Worm (Caenorhabditis elegans) whole organism, L1 larva: Measurements from ENCODE around the gene R08E3.1.

Source experiments
- C16A3.4 ChIP-seq: fragments of 150-350 bp; optimal IDR thresholded peaks from 2 replicates; lab custom pipeline; 2014; ENCODE audit warnings: missing biosample characterization, missing genetic modification characterization
- C34B4.2 ChIP-seq: sonication (generic microtip); optimal IDR thresholded peaks from 2 replicates; lab custom pipeline; 2017; ENCODE audit warnings: mild to moderate bottlenecking, missing genetic modification characterization, missing compliant biosample characterization
- Y116A8C.19 ChIP-seq: sonication (generic microtip); optimal IDR thresholded peaks from 2 replicates; lab custom pipeline; 2016; ENCODE audit warnings: missing compliant biosample characterization, missing genetic modification characterization, borderline replicate concordance
- aha-1 ChIP-seq: fragments of 150-350 bp; optimal IDR thresholded peaks from 2 replicates; lab custom pipeline; 2014; ENCODE audit warnings: missing biosample characterization, missing genetic modification characterization
- aly-2 ChIP-seq: fragments of 150-350 bp; optimal IDR thresholded peaks from 2 replicates; lab custom pipeline; 2014; ENCODE audit warnings: missing biosample characterization, missing genetic modification characterization
- ama-1 ChIP-seq: fragments of 150-350 bp; optimal IDR thresholded peaks from 2 replicates; lab custom pipeline; 2014
- ceh-63 ChIP-seq: fragments of 200-800 bp; sonication (Bioruptor generic); optimal IDR thresholded peaks from 2 replicates; lab custom pipeline; 2018; ENCODE audit warnings: mild to moderate bottlenecking, missing genetic modification characterization, missing compliant biosample characterization
- ceh-8 ChIP-seq: fragments of 200-800 bp; sonication (Bioruptor generic); optimal IDR thresholded peaks from 2 replicates; lab custom pipeline; 2018; ENCODE audit warnings: mild to moderate bottlenecking, missing genetic modification characterization, moderate library complexity, missing compliant biosample characterization
- ceh-82 ChIP-seq, 3 experiments: fragments of 150-350 bp in 1 of 3; sonication (generic microtip) in 2 of 3; optimal IDR thresholded peaks; 2 replicates each; lab custom pipeline; 2014 to 2017; ENCODE audit warnings: missing biosample characterization in 3 of 3, missing genetic modification characterization in 3 of 3
- ceh-88 ChIP-seq: fragments of 200-800 bp; sonication (Bioruptor generic); IDR thresholded peaks from 2 replicates; pipeline ENCODE4 v1.3.6; 2022; ENCODE audit warnings: missing genetic modification characterization, missing compliant biosample characterization
- ceh-90 ChIP-seq: sonication (generic microtip); optimal IDR thresholded peaks from 2 replicates; lab custom pipeline; 2016; ENCODE audit warnings: missing genetic modification characterization, missing compliant biosample characterization
- ces-1 ChIP-seq: fragments of 150-350 bp; optimal IDR thresholded peaks from 2 replicates; lab custom pipeline; 2014; ENCODE audit warnings: missing biosample characterization, missing genetic modification reagents, missing genetic modification characterization
- dsc-1 ChIP-seq: sonication (generic microtip); optimal IDR thresholded peaks from 2 replicates; lab custom pipeline; 2016; ENCODE audit warnings: mild to moderate bottlenecking, missing genetic modification characterization, missing compliant biosample characterization
- efl-1 ChIP-seq, 4 experiments: fragments of 150-350 bp; optimal IDR thresholded peaks in 3 of 4; peaks in 1 of 4; 1 replicate in 1 of 4; 2 replicates in 3 of 4; lab custom pipeline; 2014; ENCODE audit warnings: missing biosample characterization in 2 of 4, missing genetic modification characterization in 2 of 4, missing genetic modification reagents in 2 of 4
- egl-27 ChIP-seq, 2 experiments: fragments of 150-350 bp in 1 of 2; sonication (generic microtip); optimal IDR thresholded peaks; 3 replicates each; lab custom pipeline; 2017 to 2018; ENCODE audit warnings: missing biosample characterization in 2 of 2, missing genetic modification characterization in 2 of 2, missing genetic modification reagents in 2 of 2
- elt-2 ChIP-seq: sonication (generic microtip); optimal IDR thresholded peaks from 2 replicates; lab custom pipeline; 2016; ENCODE audit warnings: missing genetic modification characterization, mild to moderate bottlenecking, inconsistent platforms, missing compliant biosample characterization, missing genetic modification reagents
- fkh-4 ChIP-seq: sonication (generic microtip); optimal IDR thresholded peaks from 2 replicates; lab custom pipeline; 2016; ENCODE audit warnings: missing compliant biosample characterization, missing genetic modification characterization, borderline replicate concordance
- fkh-8 ChIP-seq: sonication (generic microtip); optimal IDR thresholded peaks from 2 replicates; lab custom pipeline; 2016; ENCODE audit warnings: mild to moderate bottlenecking, missing genetic modification characterization, missing compliant biosample characterization
- fos-1 ChIP-seq: fragments of 150-350 bp; optimal IDR thresholded peaks from 2 replicates; lab custom pipeline; 2014; ENCODE audit warnings: missing biosample characterization, missing genetic modification characterization
- isw-1 ChIP-seq: fragments of 200-800 bp; sonication (Bioruptor generic); IDR thresholded peaks from 2 replicates; pipeline ENCODE4 v1.3.6; 2022; ENCODE audit warnings: missing genetic modification characterization, missing compliant biosample characterization
- jun-1 ChIP-seq: fragments of 150-350 bp; optimal IDR thresholded peaks from 2 replicates; lab custom pipeline; 2014; ENCODE audit warnings: missing biosample characterization, missing genetic modification reagents, missing genetic modification characterization
- lin-14 ChIP-seq: fragments of 200-800 bp; sonication (Bioruptor generic); optimal IDR thresholded peaks from 2 replicates; lab custom pipeline; 2018; ENCODE audit warnings: mild to moderate bottlenecking, missing genetic modification characterization, moderate library complexity, missing compliant biosample characterization
- lin-15B ChIP-seq: fragments of 150-350 bp; sonication (generic microtip); optimal IDR thresholded peaks from 3 replicates; lab custom pipeline; 2014; ENCODE audit warnings: missing biosample characterization, missing genetic modification characterization
- lin-35 ChIP-seq, 2 experiments: fragments of 150-350 bp; optimal IDR thresholded peaks; 2 replicates each; lab custom pipeline; 2014; ENCODE audit warnings: missing biosample characterization in 2 of 2, missing genetic modification characterization in 2 of 2, missing genetic modification reagents in 2 of 2
- lin-39 ChIP-seq: fragments of 150-350 bp; optimal IDR thresholded peaks from 2 replicates; lab custom pipeline; 2014; ENCODE audit warnings: missing biosample characterization, missing genetic modification reagents, missing genetic modification characterization
- lir-3 ChIP-seq: sonication (generic microtip); optimal IDR thresholded peaks from 2 replicates; lab custom pipeline; 2016; ENCODE audit warnings: mild to moderate bottlenecking, missing genetic modification characterization, moderate library complexity, missing compliant biosample characterization; ENCODE audit not compliant: poor library complexity
- lsy-2 ChIP-seq, 2 experiments: fragments of 150-350 bp; optimal IDR thresholded peaks; 2 replicates each; lab custom pipeline; 2014; ENCODE audit warnings: missing biosample characterization in 2 of 2, missing genetic modification characterization in 2 of 2
- mab-9 ChIP-seq: fragments of 200-800 bp; sonication (Bioruptor generic); IDR thresholded peaks from 2 replicates; pipeline ENCODE4 v1.3.6; 2022; ENCODE audit warnings: missing genetic modification reagents, missing genetic modification characterization, missing compliant biosample characterization
- mep-1 ChIP-seq: fragments of 150-350 bp; optimal IDR thresholded peaks from 2 replicates; lab custom pipeline; 2014; ENCODE audit warnings: missing biosample characterization, missing genetic modification characterization
- nhr-11 ChIP-seq: fragments of 150-350 bp; optimal IDR thresholded peaks from 2 replicates; lab custom pipeline; 2014; ENCODE audit warnings: missing biosample characterization, missing genetic modification characterization
- nhr-12 ChIP-seq: sonication (generic microtip); optimal IDR thresholded peaks from 2 replicates; lab custom pipeline; 2017; ENCODE audit warnings: missing biosample characterization, missing genetic modification characterization
- nhr-19 ChIP-seq: fragments of 200-800 bp; sonication (Bioruptor generic); conservative IDR thresholded peaks from 2 replicates; pipeline ENCODE4 v1.3.6; 2022; ENCODE audit warnings: missing genetic modification characterization, missing compliant biosample characterization
- nhr-20 ChIP-seq: sonication (generic microtip); optimal IDR thresholded peaks from 2 replicates; lab custom pipeline; 2016; ENCODE audit warnings: mild to moderate bottlenecking, missing genetic modification characterization, missing compliant biosample characterization
- nhr-28 ChIP-seq: fragments of 150-350 bp; optimal IDR thresholded peaks from 2 replicates; lab custom pipeline; 2014; ENCODE audit warnings: missing biosample characterization, missing genetic modification characterization
- nhr-47 ChIP-seq: sonication (generic microtip); optimal IDR thresholded peaks from 2 replicates; lab custom pipeline; 2016; ENCODE audit warnings: mild to moderate bottlenecking, missing genetic modification characterization, moderate library complexity, missing compliant biosample characterization
- nhr-71 ChIP-seq: sonication (generic microtip); optimal IDR thresholded peaks from 2 replicates; lab custom pipeline; 2016; ENCODE audit warnings: mild to moderate bottlenecking, missing genetic modification characterization, moderate library complexity, missing compliant biosample characterization
- nhr-76 ChIP-seq: sonication (generic microtip); optimal IDR thresholded peaks from 2 replicates; lab custom pipeline; 2017; ENCODE audit warnings: missing biosample characterization, missing genetic modification characterization
- nhr-84 ChIP-seq: sonication (generic microtip); optimal IDR thresholded peaks from 2 replicates; lab custom pipeline; 2017; ENCODE audit warnings: missing biosample characterization, missing genetic modification characterization
- nhr-85 ChIP-seq: sonication (generic microtip); peaks from one replicate; lab custom pipeline; 2016; ENCODE audit warnings: missing genetic modification characterization, inconsistent platforms, missing compliant biosample characterization
- pqm-1 ChIP-seq: sonication (generic microtip); optimal IDR thresholded peaks from 3 replicates; lab custom pipeline; 2017; ENCODE audit warnings: missing biosample characterization, missing genetic modification characterization
- skn-1 ChIP-seq: fragments of 150-350 bp; optimal IDR thresholded peaks from 2 replicates; lab custom pipeline; 2014; ENCODE audit warnings: missing biosample characterization, missing genetic modification characterization
- snu-23 ChIP-seq: sonication (generic microtip); optimal IDR thresholded peaks from 2 replicates; lab custom pipeline; 2016; ENCODE audit warnings: missing genetic modification characterization, missing compliant biosample characterization
- sup-37 ChIP-seq: fragments of 200-800 bp; sonication (Bioruptor generic); optimal IDR thresholded peaks from 2 replicates; lab custom pipeline; 2018; ENCODE audit warnings: mild to moderate bottlenecking, missing genetic modification characterization, missing compliant biosample characterization
- swsn-7 ChIP-seq: sonication (generic microtip); optimal IDR thresholded peaks from 2 replicates; lab custom pipeline; 2016; ENCODE audit warnings: missing genetic modification characterization, missing compliant biosample characterization
- tbx-2 ChIP-seq: sonication (generic microtip); optimal IDR thresholded peaks from 2 replicates; lab custom pipeline; 2016; ENCODE audit warnings: missing genetic modification characterization, missing compliant biosample characterization
- tlp-1 ChIP-seq: fragments of 150-350 bp; optimal IDR thresholded peaks from 2 replicates; lab custom pipeline; 2014; ENCODE audit warnings: missing biosample characterization, missing genetic modification characterization
- unc-86 ChIP-seq: sonication (generic microtip); optimal IDR thresholded peaks from 2 replicates; lab custom pipeline; 2016; ENCODE audit warnings: missing genetic modification characterization, missing compliant biosample characterization
- unc-98 ChIP-seq: fragments of 200-800 bp; sonication (Bioruptor generic); IDR thresholded peaks from 2 replicates; pipeline ENCODE4 v1.3.6; 2022; ENCODE audit warnings: missing genetic modification characterization, missing compliant biosample characterization
- vab-15 ChIP-seq: sonication (generic microtip); optimal IDR thresholded peaks from 2 replicates; lab custom pipeline; 2017; ENCODE audit warnings: missing genotype, mild to moderate bottlenecking, missing genetic modification characterization, missing compliant biosample characterization
- xbp-1 ChIP-seq: sonication (generic microtip); optimal IDR thresholded peaks from 2 replicates; lab custom pipeline; 2016; ENCODE audit warnings: missing genetic modification characterization, missing compliant biosample characterization

The R08E3.1 gene

DNA sequence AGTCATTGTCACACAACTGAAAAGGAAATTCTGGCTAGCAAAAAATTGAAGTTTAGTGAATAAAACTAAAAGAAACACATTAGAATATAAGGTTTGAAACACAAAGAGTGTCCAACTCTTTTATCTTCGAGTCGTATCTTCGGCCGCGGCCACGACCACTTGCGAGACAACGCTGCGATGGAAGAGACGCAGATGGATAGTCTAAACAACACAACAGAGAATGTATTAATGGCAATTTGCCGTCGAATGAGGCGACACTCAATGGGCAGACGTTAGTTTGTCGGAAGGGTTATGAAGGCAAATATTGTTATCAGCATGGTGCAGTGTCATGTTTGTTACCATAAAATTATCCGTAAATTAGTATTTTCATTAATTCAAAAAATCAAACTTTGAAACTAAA, 30.6 kb downstream of the R08E3.1 start, which contains the start of gene F39C12.1 (continued):
- TF ChIP-seq ama-1 (lab: Kevin White, UChicago) (no peak), unc-98 (GFP tag; lab: Robert Waterston, UW) (no peak), nhr-12 (tag; lab: Kevin White, UChicago) (no peak), skn-1 (tag; lab: Kevin White, UChicago) (no peak), lin-39 (tag; lab: Kevin White, UChicago) (no peak), fos-1 (tag; lab: Kevin White, UChicago) (no peak), pqm-1 (tag; lab: Kevin White, UChicago) (no peak), lin-15B (no peak), nhr-76 (tag; lab: Kevin White, UChicago) (no peak), nhr-11 (tag; lab: Kevin White, UChicago) (no peak), xbp-1 (tag; lab: Kevin White, UChicago) (peak; percentile 31), efl-1 (optimal IDR thresholded peaks at IDR 0.05; lab: Kevin White, UChicago) (peak in 1 of 2 experiments; percentile 1), efl-1 (GFP tag; optimal IDR thresholded peaks at IDR 0.05 in 1 of 2; lab: Kevin White, UChicago) (peak in 1 of 2 experiments; percentile 15), sup-37 (GFP tag; lab: Kevin White, UChicago) (no peak), aly-2 (no peak), isw-1 (GFP tag; lab: Robert Waterston, UW) (no peak), jun-1 (tag; lab: Kevin White, UChicago) (no peak), aha-1 (tag; lab: Kevin White, UChicago) (no peak), lin-14 (GFP tag; lab: Kevin White, UChicago) (peak; percentile 84), lin-35 (GFP tag; optimal IDR thresholded peaks at IDR 0.05; lab: Kevin White, UChicago) (peak in 1 of 2 experiments; percentile 52), C34B4.2 (tag; lab: Kevin White, UChicago) (no peak), Y116A8C.19 (tag; lab: Kevin White, UChicago) (no peak), nhr-28 (no peak), nhr-20 (peak; percentile 54), elt-2 (tag; lab: Kevin White, UChicago) (peak; percentile 55), lir-3 (peak; percentile 46), ceh-90 (tag; lab: Kevin White, UChicago) (peak; percentile 33), lsy-2 (tag; optimal IDR thresholded peaks at IDR 0.05; lab: Kevin White, UChicago) (no peak)

DNA sequence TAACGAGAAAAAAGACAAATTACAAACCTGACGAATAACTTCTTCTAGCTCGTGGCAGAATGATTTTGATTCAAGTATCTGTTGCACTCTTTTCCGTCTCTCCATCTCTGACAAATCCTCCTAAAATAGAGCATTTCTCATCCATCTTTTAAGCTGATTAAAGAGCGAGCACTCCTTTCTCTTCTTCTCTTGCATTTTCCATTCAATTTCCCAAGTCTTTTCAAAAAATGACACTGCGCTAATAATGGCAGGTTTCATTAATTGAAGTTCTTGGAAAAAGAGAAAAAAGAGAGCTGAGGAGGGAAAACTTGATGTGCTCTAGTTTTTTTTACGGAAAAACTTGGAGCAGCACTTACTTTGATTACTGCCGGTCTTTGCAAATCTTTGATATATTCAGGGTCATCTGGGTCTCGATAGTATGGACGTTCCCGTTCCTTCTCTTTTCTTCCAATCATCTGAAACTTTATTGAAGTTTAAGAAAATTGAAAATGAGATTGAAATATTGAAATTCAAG, 37.2 kb downstream of the R08E3.1 start, which contains the start of gene add-1:
Gene add-1, minus strand, starts transcription at position 464 of the 514 bp plus-strand sequence.
- no peak for TF ChIP-seq isw-1 (GFP tag; lab: Robert Waterston, UW)
- TF ChIP-seq fkh-4 (tag; lab: Kevin White, UChicago): no peak
- TF ChIP-seq nhr-47 (tag; lab: Kevin White, UChicago): peak; percentile 48
- TF ChIP-seq tlp-1 (tag; lab: Kevin White, UChicago): no peak
- no peak for TF ChIP-seq ceh-90 (tag; lab: Kevin White, UChicago)
- TF ChIP-seq nhr-85 (tag; lab: Kevin White, UChicago): no peak
- no peak for TF ChIP-seq C16A3.4 (tag; lab: Kevin White, UChicago)
- peak in 1 of 3 experiments; percentile 6 for TF ChIP-seq ceh-82 (tag; optimal IDR thresholded peaks at IDR 0.05; lab: Kevin White, UChicago)
- TF ChIP-seq efl-1 (optimal IDR thresholded peaks at IDR 0.05; lab: Kevin White, UChicago): no peak
- no peak for TF ChIP-seq efl-1 (GFP tag; optimal IDR thresholded peaks at IDR 0.05 in 1 of 2; lab: Kevin White, UChicago)
- no peak for TF ChIP-seq tbx-2 (tag; lab: Kevin White, UChicago)
- TF ChIP-seq snu-23 (GFP tag; lab: Kevin White, UChicago): no peak
- no peak for TF ChIP-seq nhr-19
- no peak for TF ChIP-seq mep-1 (tag; lab: Kevin White, UChicago)
- TF ChIP-seq sup-37 (GFP tag; lab: Kevin White, UChicago): no peak
- peak; percentile 73 for TF ChIP-seq dsc-1 (tag; lab: Kevin White, UChicago)
- peak; percentile 62 for TF ChIP-seq unc-86
- TF ChIP-seq nhr-11 (tag; lab: Kevin White, UChicago): no peak
- TF ChIP-seq Y116A8C.19 (tag; lab: Kevin White, UChicago): no peak
- TF ChIP-seq ceh-88 (GFP tag; lab: Robert Waterston, UW): no peak
- TF ChIP-seq ama-1 (lab: Kevin White, UChicago): no peak
- peak; percentile 41 for TF ChIP-seq nhr-71 (tag; lab: Kevin White, UChicago)
- no peak for TF ChIP-seq pqm-1 (tag; lab: Kevin White, UChicago)
- no peak for TF ChIP-seq lin-35 (GFP tag; optimal IDR thresholded peaks at IDR 0.05; lab: Kevin White, UChicago)
- TF ChIP-seq ceh-63 (GFP tag; lab: Kevin White, UChicago): no peak
- TF ChIP-seq nhr-12 (tag; lab: Kevin White, UChicago): no peak
- peak; percentile 70 for TF ChIP-seq lin-14 (GFP tag; lab: Kevin White, UChicago)
- TF ChIP-seq ces-1 (GFP tag; lab: Kevin White, UChicago): no peak
- no peak for TF ChIP-seq mab-9
- peak; percentile 5 for TF ChIP-seq fkh-8
- peak; percentile 33 for TF ChIP-seq ceh-8 (GFP tag; lab: Kevin White, UChicago)
- TF ChIP-seq swsn-7 (tag; lab: Kevin White, UChicago): no peak
- TF ChIP-seq nhr-84 (tag; lab: Kevin White, UChicago): no peak
- TF ChIP-seq vab-15 (tag; lab: Kevin White, UChicago): no peak
- no peak for TF ChIP-seq elt-2 (tag; lab: Kevin White, UChicago)
- TF ChIP-seq egl-27 (tag; optimal IDR thresholded peaks at IDR 0.05; lab: Kevin White, UChicago): no peak
